Worm (Caenorhabditis elegans): Measurements from ENCODE around the gene R57.2.
"Not testable (repeated sequence)": the region's sequence is repeated elsewhere in the genome, so short reads cannot be mapped to it uniquely, and the experiment has no call there.

DNA sequence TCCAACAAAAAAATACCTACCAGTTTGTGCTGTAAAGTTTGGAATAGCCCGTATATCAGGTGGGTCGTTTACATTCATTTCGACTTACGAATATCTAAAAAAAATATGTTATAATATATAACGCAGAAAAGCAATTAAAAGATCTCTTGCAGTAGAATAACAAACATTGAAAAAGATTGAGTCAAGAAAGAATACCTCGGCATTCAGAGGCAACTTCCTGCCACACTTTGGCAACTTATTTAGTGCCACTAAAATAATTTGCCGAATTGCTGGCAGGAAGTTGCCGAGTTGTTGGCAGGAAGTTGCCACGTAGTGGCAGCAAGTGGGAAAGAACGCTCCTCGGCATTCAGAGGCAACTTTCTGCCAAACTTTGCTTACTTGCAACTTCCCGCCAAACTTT is 50.1 kb downstream of the R57.2 start, which contains the start of gene C04E7.3:
- not testable (repeated sequence) for TF ChIP-seq ztf-11 (tag; optimal IDR thresholded peaks at IDR 0.05); mep-1 (tag; optimal IDR thresholded peaks at IDR 0.05); lsy-2 (tag; optimal IDR thresholded peaks at IDR 0.05); sptf-1 (tag; optimal IDR thresholded peaks at IDR 0.05); pha-4 (tag; optimal IDR thresholded peaks at IDR 0.05); snpc-4 (tag; optimal IDR thresholded peaks at IDR 0.05); hlh-1 (tag; optimal IDR thresholded peaks at IDR 0.05); M03D4.4 (tag; optimal IDR thresholded peaks at IDR 0.05); elt-3 (tag; optimal IDR thresholded peaks at IDR 0.05); lin-32 (GFP tag; optimal IDR thresholded peaks at IDR 0.05); unc-62 (GFP tag; optimal IDR thresholded peaks at IDR 0.05); nhr-237 (tag; optimal IDR thresholded peaks at IDR 0.05); blmp-1 (tag; optimal IDR thresholded peaks at IDR 0.05)

All from whole organism, mixed stage, embryonic.